Fruit fly (Drosophila melanogaster) whole organism: ENCODE measurements around the gene Bace.

Experiments
- CG8478 ChIP-seq: fragments of >200 bp; optimal IDR thresholded peaks from 2 replicates; lab custom pipeline; 2018; ENCODE audit warnings: inconsistent platforms
- psq ChIP-seq: fragments of >200 bp; optimal IDR thresholded peaks from 2 replicates; lab custom pipeline; 2017

dm6 chr2L:8541469-8542233 is 45.5 kb upstream of the Bace start, which contains the start of gene Sema1a:
- TF ChIP-seq psq (no peak), CG8478 (lab: Kevin White, UChicago) (no peak)
